Worm (Caenorhabditis elegans) whole organism, L4/young adult: ENCODE results near the gene puf-9.

ENCODE experiments used
- W03F9.2 ChIP-seq: fragments of 150-350 bp; optimal IDR thresholded peaks from 2 replicates; lab custom pipeline; 2014; ENCODE audit warnings: missing biosample characterization, missing genetic modification characterization
- dao-5 ChIP-seq: sonication (generic microtip); optimal IDR thresholded peaks from 2 replicates; lab custom pipeline; 2016; ENCODE audit warnings: missing genotype, missing genetic modification characterization, moderate library complexity, missing compliant biosample characterization

ce11 chrX:5834581-5835481 lies 6.6 kb upstream of the puf-9 start, which contains the start of gene F13D11.4:
- TF ChIP-seq W03F9.2 (no peak), dao-5 (tag; lab: Kevin White, UChicago) (no peak)
